Worm (Caenorhabditis elegans) whole organism, L1 larva: ENCODE measurements around the gene spsb-2.

ENCODE experiments used
- C04F5.9 ChIP-seq: sonication (generic microtip); optimal IDR thresholded peaks from 2 replicates; lab custom pipeline; 2016; ENCODE audit warnings: missing genetic modification characterization, missing compliant biosample characterization
- C16A3.4 ChIP-seq: fragments of 150-350 bp; optimal IDR thresholded peaks from 2 replicates; lab custom pipeline; 2014; ENCODE audit warnings: missing biosample characterization, missing genetic modification characterization
- aha-1 ChIP-seq: fragments of 150-350 bp; optimal IDR thresholded peaks from 2 replicates; lab custom pipeline; 2014; ENCODE audit warnings: missing biosample characterization, missing genetic modification characterization
- ama-1 ChIP-seq: fragments of 150-350 bp; optimal IDR thresholded peaks from 2 replicates; lab custom pipeline; 2014
- blmp-1 ChIP-seq: fragments of 150-350 bp; optimal IDR thresholded peaks from 2 replicates; lab custom pipeline; 2014; ENCODE audit warnings: missing biosample characterization, missing genetic modification characterization
- ceh-63 ChIP-seq: fragments of 200-800 bp; sonication (Bioruptor generic); optimal IDR thresholded peaks from 2 replicates; lab custom pipeline; 2018; ENCODE audit warnings: mild to moderate bottlenecking, missing genetic modification characterization, missing compliant biosample characterization
- ceh-8 ChIP-seq: fragments of 200-800 bp; sonication (Bioruptor generic); optimal IDR thresholded peaks from 2 replicates; lab custom pipeline; 2018; ENCODE audit warnings: mild to moderate bottlenecking, missing genetic modification characterization, moderate library complexity, missing compliant biosample characterization
- ceh-82 ChIP-seq, 3 experiments: fragments of 150-350 bp in 1 of 3; sonication (generic microtip) in 2 of 3; optimal IDR thresholded peaks; 2 replicates each; lab custom pipeline; 2014 to 2017; ENCODE audit warnings: missing biosample characterization in 3 of 3, missing genetic modification characterization in 3 of 3
- ceh-88 ChIP-seq: fragments of 200-800 bp; sonication (Bioruptor generic); IDR thresholded peaks from 2 replicates; pipeline ENCODE4 v1.3.6; 2022; ENCODE audit warnings: missing genetic modification characterization, missing compliant biosample characterization
- ces-1 ChIP-seq: fragments of 150-350 bp; optimal IDR thresholded peaks from 2 replicates; lab custom pipeline; 2014; ENCODE audit warnings: missing biosample characterization, missing genetic modification reagents, missing genetic modification characterization
- dpl-1 ChIP-seq, 3 experiments: fragments of 150-350 bp in 2 of 3; sonication (generic microtip) in 1 of 3; optimal IDR thresholded peaks; 2 replicates each; lab custom pipeline; 2014 to 2017; ENCODE audit warnings: missing biosample characterization in 3 of 3, missing genetic modification characterization in 3 of 3, missing genetic modification reagents in 3 of 3
- dsc-1 ChIP-seq: sonication (generic microtip); optimal IDR thresholded peaks from 2 replicates; lab custom pipeline; 2016; ENCODE audit warnings: mild to moderate bottlenecking, missing genetic modification characterization, missing compliant biosample characterization
- efl-1 ChIP-seq, 4 experiments: fragments of 150-350 bp; optimal IDR thresholded peaks in 3 of 4; peaks in 1 of 4; 1 replicate in 1 of 4; 2 replicates in 3 of 4; lab custom pipeline; 2014; ENCODE audit warnings: missing biosample characterization in 2 of 4, missing genetic modification characterization in 2 of 4, missing genetic modification reagents in 2 of 4
- efl-3 ChIP-seq: fragments of 200-800 bp; sonication (Bioruptor generic); optimal IDR thresholded peaks from 2 replicates; lab custom pipeline; 2018; ENCODE audit warnings: mild to moderate bottlenecking, missing genetic modification characterization, missing compliant biosample characterization
- egl-27 ChIP-seq, 2 experiments: fragments of 150-350 bp in 1 of 2; sonication (generic microtip); optimal IDR thresholded peaks; 3 replicates each; lab custom pipeline; 2017 to 2018; ENCODE audit warnings: missing biosample characterization in 2 of 2, missing genetic modification characterization in 2 of 2, missing genetic modification reagents in 2 of 2
- elt-2 ChIP-seq: sonication (generic microtip); optimal IDR thresholded peaks from 2 replicates; lab custom pipeline; 2016; ENCODE audit warnings: missing genetic modification characterization, mild to moderate bottlenecking, inconsistent platforms, missing compliant biosample characterization, missing genetic modification reagents
- ets-5 ChIP-seq: fragments of 200-800 bp; sonication (Bioruptor generic); IDR thresholded peaks from 2 replicates; pipeline ENCODE4 v1.3.6; 2022; ENCODE audit warnings: missing genetic modification characterization, missing compliant biosample characterization
- fkh-10 ChIP-seq: sonication (generic microtip); optimal IDR thresholded peaks from 2 replicates; lab custom pipeline; 2017; ENCODE audit warnings: missing biosample characterization, missing genetic modification reagents, missing genetic modification characterization
- fos-1 ChIP-seq: fragments of 150-350 bp; optimal IDR thresholded peaks from 2 replicates; lab custom pipeline; 2014; ENCODE audit warnings: missing biosample characterization, missing genetic modification characterization
- grh-1 ChIP-seq: fragments of 200-800 bp; sonication (Bioruptor generic); IDR thresholded peaks from 2 replicates; pipeline ENCODE4 v1.3.6; 2022; ENCODE audit warnings: missing genetic modification reagents, missing genetic modification characterization, missing compliant biosample characterization
- hlh-17 ChIP-seq: fragments of 200-800 bp; sonication (Bioruptor generic); optimal IDR thresholded peaks from 2 replicates; lab custom pipeline; 2018; ENCODE audit warnings: missing genetic modification characterization, mild to moderate bottlenecking, missing compliant biosample characterization, moderate library complexity, borderline replicate concordance
- hlh-4 ChIP-seq: sonication (generic microtip); optimal IDR thresholded peaks from 2 replicates; lab custom pipeline; 2016; ENCODE audit warnings: mild to moderate bottlenecking, missing genetic modification characterization, missing compliant biosample characterization
- jun-1 ChIP-seq: fragments of 150-350 bp; optimal IDR thresholded peaks from 2 replicates; lab custom pipeline; 2014; ENCODE audit warnings: missing biosample characterization, missing genetic modification reagents, missing genetic modification characterization
- lin-13 ChIP-seq: fragments of 150-350 bp; optimal IDR thresholded peaks from 2 replicates; lab custom pipeline; 2014; ENCODE audit warnings: missing biosample characterization, missing genetic modification reagents, missing genetic modification characterization
- lin-15B ChIP-seq: fragments of 150-350 bp; sonication (generic microtip); optimal IDR thresholded peaks from 3 replicates; lab custom pipeline; 2014; ENCODE audit warnings: missing biosample characterization, missing genetic modification characterization
- lin-35 ChIP-seq, 2 experiments: fragments of 150-350 bp; optimal IDR thresholded peaks; 2 replicates each; lab custom pipeline; 2014; ENCODE audit warnings: missing biosample characterization in 2 of 2, missing genetic modification characterization in 2 of 2, missing genetic modification reagents in 2 of 2
- nhr-11 ChIP-seq: fragments of 150-350 bp; optimal IDR thresholded peaks from 2 replicates; lab custom pipeline; 2014; ENCODE audit warnings: missing biosample characterization, missing genetic modification characterization
- nhr-19 ChIP-seq: fragments of 200-800 bp; sonication (Bioruptor generic); conservative IDR thresholded peaks from 2 replicates; pipeline ENCODE4 v1.3.6; 2022; ENCODE audit warnings: missing genetic modification characterization, missing compliant biosample characterization
- nhr-20 ChIP-seq: sonication (generic microtip); optimal IDR thresholded peaks from 2 replicates; lab custom pipeline; 2016; ENCODE audit warnings: mild to moderate bottlenecking, missing genetic modification characterization, missing compliant biosample characterization
- nhr-237 ChIP-seq: fragments of 150-350 bp; optimal IDR thresholded peaks from 2 replicates; lab custom pipeline; 2014; ENCODE audit warnings: missing biosample characterization, missing genetic modification characterization
- nhr-28 ChIP-seq: fragments of 150-350 bp; optimal IDR thresholded peaks from 2 replicates; lab custom pipeline; 2014; ENCODE audit warnings: missing biosample characterization, missing genetic modification characterization
- nhr-47 ChIP-seq: sonication (generic microtip); optimal IDR thresholded peaks from 2 replicates; lab custom pipeline; 2016; ENCODE audit warnings: mild to moderate bottlenecking, missing genetic modification characterization, moderate library complexity, missing compliant biosample characterization
- nhr-71 ChIP-seq: sonication (generic microtip); optimal IDR thresholded peaks from 2 replicates; lab custom pipeline; 2016; ENCODE audit warnings: mild to moderate bottlenecking, missing genetic modification characterization, moderate library complexity, missing compliant biosample characterization
- nhr-76 ChIP-seq: sonication (generic microtip); optimal IDR thresholded peaks from 2 replicates; lab custom pipeline; 2017; ENCODE audit warnings: missing biosample characterization, missing genetic modification characterization
- nhr-84 ChIP-seq: sonication (generic microtip); optimal IDR thresholded peaks from 2 replicates; lab custom pipeline; 2017; ENCODE audit warnings: missing biosample characterization, missing genetic modification characterization
- nhr-85 ChIP-seq: sonication (generic microtip); peaks from one replicate; lab custom pipeline; 2016; ENCODE audit warnings: missing genetic modification characterization, inconsistent platforms, missing compliant biosample characterization
- pqm-1 ChIP-seq: sonication (generic microtip); optimal IDR thresholded peaks from 3 replicates; lab custom pipeline; 2017; ENCODE audit warnings: missing biosample characterization, missing genetic modification characterization
- rnt-1 ChIP-seq: sonication (generic microtip); optimal IDR thresholded peaks from 2 replicates; lab custom pipeline; 2016; ENCODE audit warnings: mild to moderate bottlenecking, missing genetic modification characterization, moderate library complexity, missing compliant biosample characterization
- skn-1 ChIP-seq: fragments of 150-350 bp; optimal IDR thresholded peaks from 2 replicates; lab custom pipeline; 2014; ENCODE audit warnings: missing biosample characterization, missing genetic modification characterization
- snu-23 ChIP-seq: sonication (generic microtip); optimal IDR thresholded peaks from 2 replicates; lab custom pipeline; 2016; ENCODE audit warnings: missing genetic modification characterization, missing compliant biosample characterization
- sptf-1 ChIP-seq: fragments of 150-350 bp; optimal IDR thresholded peaks from 2 replicates; lab custom pipeline; 2014; ENCODE audit warnings: missing biosample characterization, missing genetic modification characterization
- sup-37 ChIP-seq: fragments of 200-800 bp; sonication (Bioruptor generic); optimal IDR thresholded peaks from 2 replicates; lab custom pipeline; 2018; ENCODE audit warnings: mild to moderate bottlenecking, missing genetic modification characterization, missing compliant biosample characterization
- swsn-7 ChIP-seq: sonication (generic microtip); optimal IDR thresholded peaks from 2 replicates; lab custom pipeline; 2016; ENCODE audit warnings: missing genetic modification characterization, missing compliant biosample characterization
- unc-130 ChIP-seq: fragments of 150-350 bp; optimal IDR thresholded peaks from 2 replicates; lab custom pipeline; 2017; ENCODE audit warnings: missing biosample characterization, missing genetic modification characterization, inconsistent platforms
- unc-30 ChIP-seq: sonication (generic microtip); optimal IDR thresholded peaks from 2 replicates; lab custom pipeline; 2017; ENCODE audit warnings: missing biosample characterization, missing genetic modification characterization
- unc-86 ChIP-seq: sonication (generic microtip); optimal IDR thresholded peaks from 2 replicates; lab custom pipeline; 2016; ENCODE audit warnings: missing genetic modification characterization, missing compliant biosample characterization
- unc-98 ChIP-seq: fragments of 200-800 bp; sonication (Bioruptor generic); IDR thresholded peaks from 2 replicates; pipeline ENCODE4 v1.3.6; 2022; ENCODE audit warnings: missing genetic modification characterization, missing compliant biosample characterization
- xbp-1 ChIP-seq: sonication (generic microtip); optimal IDR thresholded peaks from 2 replicates; lab custom pipeline; 2016; ENCODE audit warnings: missing genetic modification characterization, missing compliant biosample characterization
- zip-4 ChIP-seq: fragments of 200-800 bp; sonication (Bioruptor generic); optimal IDR thresholded peaks from 2 replicates; lab custom pipeline; 2018; ENCODE audit warnings: mild to moderate bottlenecking, missing genetic modification characterization, moderate library complexity, missing compliant biosample characterization
- ztf-11 ChIP-seq, 2 experiments: sonication (generic microtip); optimal IDR thresholded peaks; 2 replicates each; lab custom pipeline; 2016 to 2017; ENCODE audit warnings: missing genetic modification characterization in 2 of 2, missing biosample characterization in 1 of 2, missing compliant biosample characterization in 1 of 2
- ztf-4 ChIP-seq: fragments of 150-350 bp; optimal IDR thresholded peaks from 2 replicates; lab custom pipeline; 2014; ENCODE audit warnings: missing biosample characterization, missing genetic modification characterization

spsb-2 gene

DNA sequence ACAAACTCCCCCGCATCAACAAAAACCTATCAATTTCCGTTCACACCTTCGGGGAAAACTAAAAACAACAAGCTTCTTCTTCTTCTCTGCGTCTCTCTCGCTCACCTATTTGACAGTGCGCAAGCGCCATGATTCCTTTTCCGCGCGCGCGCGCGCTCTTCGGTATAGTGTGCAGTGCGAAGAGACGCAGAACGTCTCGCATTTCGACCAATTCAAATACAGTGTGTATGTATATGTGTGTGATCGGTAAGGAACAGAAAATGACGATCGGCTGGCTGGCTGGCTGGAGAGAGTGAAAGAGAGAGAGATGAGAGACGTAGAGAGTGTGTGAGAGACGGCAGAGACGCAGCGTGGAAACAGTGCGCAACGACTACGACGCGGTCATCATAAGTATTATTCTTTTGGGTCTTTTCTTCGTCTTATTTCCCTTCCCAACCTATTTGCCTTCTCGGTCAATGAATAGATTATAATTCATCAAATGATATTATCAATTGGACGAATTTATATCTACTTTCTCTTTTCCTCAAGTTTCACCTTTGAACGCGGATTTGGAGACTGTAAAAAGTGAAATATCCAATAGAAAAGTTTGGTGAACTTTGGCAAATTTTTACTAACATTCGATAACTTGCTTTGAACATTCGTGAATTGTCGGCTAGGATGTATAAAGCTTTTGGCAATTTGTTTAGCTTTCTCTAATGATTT is 33.1 kb downstream of the spsb-2 start (continued):
- TF ChIP-seq unc-130 (tag; lab: Kevin White, UChicago) (no peak), C04F5.9 (no peak), sptf-1 (no peak), efl-3 (no peak), dsc-1 (tag; lab: Kevin White, UChicago) (no peak), hlh-4 (no peak), nhr-28 (no peak), nhr-19 (0 out of 2 replicates have a peak, but pooled peaks have one; percentile 41), skn-1 (peak; percentile 31), nhr-85 (peak; percentile 91), lin-13 (GFP tag; lab: Kevin White, UChicago) (peak; percentile 42), nhr-84 (tag; lab: Kevin White, UChicago) (no peak), C16A3.4 (tag; lab: Kevin White, UChicago) (peak; percentile 62), grh-1 (GFP tag; lab: Robert Waterston, UW) (peak; percentile 44), nhr-47 (tag; lab: Kevin White, UChicago) (peak; percentile 52), nhr-11 (no peak), ztf-11 (tag; optimal IDR thresholded peaks at IDR 0.05; lab: Kevin White, UChicago) (peak in 1 of 2 experiments; percentile 14), xbp-1 (peak; percentile 19), ceh-8 (GFP tag; lab: Kevin White, UChicago) (no peak), unc-30 (tag; lab: Kevin White, UChicago) (no peak), lin-15B (tag; lab: Kevin White, UChicago) (no peak), egl-27 (tag; optimal IDR thresholded peaks at IDR 0.05; lab: Kevin White, UChicago) (no peak), ceh-63 (no peak), nhr-237 (tag; lab: Kevin White, UChicago) (no peak), hlh-17 (no peak), unc-98 (GFP tag; lab: Robert Waterston, UW) (no peak), dpl-1 (GFP tag; optimal IDR thresholded peaks at IDR 0.05; lab: Kevin White, UChicago) (peak; percentile 37 to 53 (median 47)), ceh-88 (GFP tag; lab: Robert Waterston, UW) (0 out of 2 replicates have a peak, but pooled peaks have one; percentile 9), unc-86 (tag; lab: Kevin White, UChicago) (no peak), efl-1 (optimal IDR thresholded peaks at IDR 0.05; lab: Kevin White, UChicago) (peak; percentile 48 to 60), efl-1 (GFP tag; optimal IDR thresholded peaks at IDR 0.05 in 1 of 2; lab: Kevin White, UChicago) (peak; percentile 19 to 89), ceh-82 (tag; optimal IDR thresholded peaks at IDR 0.05; lab: Kevin White, UChicago) (peak in 2 of 3 experiments; percentile 26 to 38), nhr-71 (tag; lab: Kevin White, UChicago) (peak; percentile 72), aha-1 (tag; lab: Kevin White, UChicago) (no peak), zip-4 (GFP tag; lab: Kevin White, UChicago) (no peak), snu-23 (GFP tag; lab: Kevin White, UChicago) (peak; percentile 80), nhr-76 (tag; lab: Kevin White, UChicago) (no peak), jun-1 (tag; lab: Kevin White, UChicago) (peak; percentile 59), elt-2 (tag; lab: Kevin White, UChicago) (no peak), ztf-4 (tag; lab: Kevin White, UChicago) (no peak), swsn-7 (tag; lab: Kevin White, UChicago) (peak; percentile 29), ces-1 (GFP tag; lab: Kevin White, UChicago) (no peak), lin-35 (GFP tag; optimal IDR thresholded peaks at IDR 0.05; lab: Kevin White, UChicago) (peak; percentile 25 to 76), ama-1 (lab: Kevin White, UChicago) (no peak), ets-5 (no peak), fos-1 (tag; lab: Kevin White, UChicago) (peak; percentile 8), fkh-10 (GFP tag; lab: Kevin White, UChicago) (no peak), nhr-20 (tag; lab: Kevin White, UChicago) (peak; percentile 83), sup-37 (GFP tag; lab: Kevin White, UChicago) (peak; percentile 21), rnt-1 (peak; percentile 21), pqm-1 (tag; lab: Kevin White, UChicago) (no peak), blmp-1 (tag; lab: Kevin White, UChicago) (peak; percentile 84)
- TF ChIP-seq, all 84 proteins: peak for 33
